Fruit fly (Drosophila melanogaster): Measurements from ENCODE around the gene gdl-ORF39.

gdl-ORF39 gene

DNA sequence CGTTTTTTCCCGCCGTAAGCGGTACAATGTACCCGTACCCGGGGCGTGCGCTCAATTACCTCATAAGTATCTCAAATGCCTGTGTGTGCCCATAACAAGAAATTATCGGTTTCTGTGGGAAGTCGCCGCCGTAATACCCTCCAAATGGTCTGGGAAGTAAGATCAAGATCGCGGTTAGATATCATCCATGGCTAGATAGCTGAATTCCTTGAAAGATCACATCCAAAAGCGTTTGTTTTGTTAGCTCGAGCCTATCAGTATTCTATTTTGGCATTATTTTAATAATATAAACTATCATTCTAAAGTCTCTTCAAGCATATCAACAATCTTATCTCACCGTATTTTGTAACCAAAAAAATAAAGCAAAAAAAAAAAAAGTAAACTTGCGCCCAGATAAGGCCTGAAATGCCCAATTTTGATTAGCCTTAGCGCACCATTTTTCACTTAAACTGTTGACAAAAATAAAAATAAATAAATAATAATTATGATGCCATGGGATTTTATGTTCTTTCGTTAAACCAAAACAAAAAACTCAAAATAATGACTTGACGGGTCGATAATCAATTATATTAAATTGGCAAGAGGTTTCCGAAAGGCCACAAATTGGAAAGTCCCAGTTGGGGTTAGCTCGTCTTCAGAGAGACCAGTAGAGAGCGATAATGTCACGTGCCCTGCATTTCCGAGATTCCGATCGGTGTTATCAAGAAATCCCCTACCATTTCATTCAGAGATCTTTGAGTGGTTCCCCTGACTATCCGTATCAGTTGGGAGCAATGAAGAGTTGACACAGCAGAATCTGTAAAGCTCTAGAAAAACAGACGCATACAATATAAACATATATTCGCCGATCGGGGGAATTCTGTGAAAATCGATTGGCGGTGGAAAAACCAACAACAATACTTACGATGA lies 29.6 kb downstream of the gdl-ORF39 start (continued):
- TF ChIP-seq HmgZ (tag; optimal IDR thresholded peaks at IDR 0.05) (no peak), CG4854 (GFP tag; optimal IDR thresholded peaks at IDR 0.05) (no peak), D19A (tag; optimal IDR thresholded peaks at IDR 0.05) (peak; percentile 72), Elba2 (GFP tag; optimal IDR thresholded peaks at IDR 0.05) (no peak), CG12219 (GFP tag; optimal IDR thresholded peaks at IDR 0.05) (no peak), CG4424 (GFP tag; optimal IDR thresholded peaks at IDR 0.05) (no peak), Dll (GFP tag; IDR thresholded peaks at IDR 0.05; ENCODE audit: partially characterized antibody) (no peak), Dfd (GFP tag; optimal IDR thresholded peaks at IDR 0.05) (no peak), gem (tag; optimal IDR thresholded peaks at IDR 0.05) (peak; percentile 22), cwo (GFP tag; optimal IDR thresholded peaks at IDR 0.05) (peak; percentile 84), CG11560 (tag; IDR thresholded peaks at IDR 0.05) (no peak), sr (GFP tag; IDR thresholded peaks at IDR 0.05) (no peak), sug (tag; optimal IDR thresholded peaks at IDR 0.05) (peak; percentile 35), Sox102F (GFP tag; optimal IDR thresholded peaks at IDR 0.05) (peak; percentile 35), E2f2 (GFP tag; IDR thresholded peaks at IDR 0.05) (no peak), kay (GFP tag; optimal IDR thresholded peaks at IDR 0.05) (no peak), CG10959 (GFP tag; IDR thresholded peaks at IDR 0.05) (no peak), dm (GFP tag; optimal IDR thresholded peaks at IDR 0.05) (no peak), CG32772 (GFP tag; IDR thresholded peaks at IDR 0.05) (no peak), slou (GFP tag; optimal IDR thresholded peaks at IDR 0.05) (no peak), D19B (GFP tag; optimal IDR thresholded peaks at IDR 0.05) (peak; percentile 61), Bteb2 (GFP tag; optimal IDR thresholded peaks at IDR 0.05) (no peak), CG3726 (GFP tag; IDR thresholded peaks at IDR 0.05) (no peak), usp (GFP tag; optimal IDR thresholded peaks at IDR 0.05) (no peak), CG16813 (GFP tag; IDR thresholded peaks at IDR 0.05; ENCODE audit: partially characterized antibody) (no peak), CG2199 (GFP tag; IDR thresholded peaks at IDR 0.05) (no peak), trh (GFP tag; optimal IDR thresholded peaks at IDR 0.05) (no peak), amos (GFP tag; IDR thresholded peaks at IDR 0.05; ENCODE audit: partially characterized antibody) (no peak), CG2712 (tag; optimal IDR thresholded peaks at IDR 0.05) (peak; percentile 6), CG7372 (GFP tag; IDR thresholded peaks at IDR 0.05) (no peak), pzg (GFP tag; optimal IDR thresholded peaks at IDR 0.05) (no peak), Hr3 (GFP tag; optimal IDR thresholded peaks at IDR 0.05) (no peak), fru (optimal IDR thresholded peaks at IDR 0.05) (no peak), Nf-YC (tag; optimal IDR thresholded peaks at IDR 0.05) (no peak), sisA (GFP tag; IDR thresholded peaks at IDR 0.05) (no peak), yki (optimal IDR thresholded peaks at IDR 0.05) (no peak), Hmx (GFP tag; optimal IDR thresholded peaks at IDR 0.05) (no peak), CG10274 (GFP tag; optimal IDR thresholded peaks at IDR 0.05) (no peak), grn (GFP tag; optimal IDR thresholded peaks at IDR 0.05) (peak; percentile 86), CG8089 (GFP tag; optimal IDR thresholded peaks at IDR 0.05) (no peak), CG18599 (GFP tag; optimal IDR thresholded peaks at IDR 0.05) (peak; percentile 12), CTCF (GFP tag; optimal IDR thresholded peaks at IDR 0.05) (no peak), Asciz (GFP tag; optimal IDR thresholded peaks at IDR 0.05) (no peak), NC2β (GFP tag; optimal IDR thresholded peaks at IDR 0.05) (no peak), CG9932 (GFP tag; IDR thresholded peaks at IDR 0.05) (no peak), CG13123 (GFP tag; optimal IDR thresholded peaks at IDR 0.05) (no peak), CG2116 (GFP tag; optimal IDR thresholded peaks at IDR 0.05) (no peak), Med (GFP tag) (peak; percentile 21), ssp (GFP tag; IDR thresholded peaks at IDR 0.05) (no peak), Dref (GFP tag; IDR thresholded peaks at IDR 0.05) (no peak), caup (GFP tag; optimal IDR thresholded peaks at IDR 0.05; ENCODE audit: severe bottlenecking) (no peak), CG1529 (GFP tag; optimal IDR thresholded peaks at IDR 0.05) (no peak)

All from whole organism, embryonic.